Worm (Caenorhabditis elegans): ENCODE results near the gene lips-10.
A peak's percentile ranks its signal among the peaks of the same experiment; 100 is the strongest.
"Not testable (repeated sequence)": the region's sequence is repeated elsewhere in the genome, so short reads cannot be mapped to it uniquely, and the experiment has no call there.

Gene lips-10

ce11 chrII:8419015-8419414 lies 20.0 kb upstream of the lips-10 start:
- no peak for TF ChIP-seq skn-1 (tag; optimal IDR thresholded peaks at IDR 0.05)
- TF ChIP-seq F13H6.1 (tag; optimal IDR thresholded peaks at IDR 0.05), result no peak
- no peak for TF ChIP-seq mbf-1 (tag; optimal IDR thresholded peaks at IDR 0.05)
- TF ChIP-seq unc-62 (GFP tag; optimal IDR thresholded peaks at IDR 0.05), result no peak
- TF ChIP-seq mab-5 (tag; optimal IDR thresholded peaks at IDR 0.05), result peak; percentile 25
- peak; percentile 81 for TF ChIP-seq nhr-12 (tag; optimal IDR thresholded peaks at IDR 0.05)
- TF ChIP-seq nhr-25 (tag; optimal IDR thresholded peaks at IDR 0.05), result peak; percentile 76
- no peak for TF ChIP-seq sma-9 (GFP tag; optimal IDR thresholded peaks at IDR 0.05)
- TF ChIP-seq sma-9 (tag; optimal IDR thresholded peaks at IDR 0.05), result no peak
- no peak for TF ChIP-seq fos-1 (tag; optimal IDR thresholded peaks at IDR 0.05)

DNA sequence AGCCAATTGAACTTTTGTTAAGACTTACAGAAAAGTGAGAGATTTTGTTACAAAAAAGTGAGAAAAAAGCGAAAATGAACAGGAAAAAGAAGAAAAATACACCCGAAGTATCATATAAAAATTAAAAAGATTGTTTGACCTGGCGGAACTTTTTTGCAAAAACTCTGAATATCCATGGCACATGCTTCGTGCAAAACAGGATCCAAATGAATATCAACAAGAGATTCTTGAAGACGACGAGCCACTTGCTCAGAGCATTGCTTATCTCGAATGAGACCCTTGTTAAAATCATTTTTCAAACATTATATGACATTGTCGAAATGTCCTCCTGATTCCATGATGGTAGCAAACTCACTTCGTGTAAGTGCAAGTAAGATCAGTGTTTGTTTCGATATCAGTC lies 19.2 kb upstream of the lips-10 start, which contains the start of gene F14E5.8:
Gene F14E5.8, plus strand, starts transcription at position 301 of the 400 bp plus-strand sequence.
- not testable (repeated sequence) for TF ChIP-seq nhr-21, nhr-129, lin-11 (tag; optimal IDR thresholded peaks at IDR 0.05)

DNA sequence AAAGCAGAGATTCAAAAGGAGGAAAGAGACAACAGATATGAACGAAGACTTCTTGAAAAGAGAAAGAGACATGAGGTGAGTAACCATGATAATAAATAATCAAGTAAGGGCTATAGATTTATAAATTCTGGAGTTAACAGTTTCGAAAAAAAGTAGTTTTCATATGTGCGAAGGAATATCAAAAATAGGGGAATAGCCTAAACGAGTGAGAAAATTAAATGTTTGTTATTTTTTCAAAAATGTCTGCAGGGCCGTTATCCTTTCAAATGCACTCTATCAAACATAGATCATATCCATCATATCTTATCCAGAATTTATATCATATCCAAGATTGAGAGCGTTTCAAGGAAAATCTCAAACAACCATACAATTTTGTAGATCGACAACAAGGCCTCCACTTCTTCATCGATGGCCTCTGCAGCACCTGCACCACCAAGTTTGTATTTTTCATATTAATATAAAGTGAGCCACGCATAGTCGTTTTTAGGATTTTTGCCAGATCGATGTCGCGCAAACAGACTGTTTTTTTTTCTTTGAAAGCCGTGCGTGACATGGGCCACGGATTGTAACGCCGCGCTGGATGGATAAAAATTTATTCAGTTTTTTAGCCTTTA lies 18.1 kb upstream of the lips-10 start:
- TF ChIP-seq nhr-12 (tag; optimal IDR thresholded peaks at IDR 0.05), result peak; percentile 85
- TF ChIP-seq unc-39 (tag; optimal IDR thresholded peaks at IDR 0.05), result no peak
- TF ChIP-seq crh-2 (tag; optimal IDR thresholded peaks at IDR 0.05), result no peak
- TF ChIP-seq nhr-129 (tag; optimal IDR thresholded peaks at IDR 0.05), result no peak
- TF ChIP-seq nhr-25 (tag; optimal IDR thresholded peaks at IDR 0.05), result peak; percentile 85
- TF ChIP-seq dmd-4 (tag; optimal IDR thresholded peaks at IDR 0.05), result no peak

ce11 chrII:8428758-8428946 lies 10.3 kb upstream of the lips-10 start, which contains the start of gene F14E5.2:
Gene F14E5.2 (minus strand): TSS chrII:8428858.
- no peak for TF ChIP-seq skn-1 (tag; optimal IDR thresholded peaks at IDR 0.05)
- no peak for TF ChIP-seq peb-1 (tag; optimal IDR thresholded peaks at IDR 0.05)
- TF ChIP-seq F13H6.1 (tag; optimal IDR thresholded peaks at IDR 0.05), result no peak
- TF ChIP-seq nhr-21 (tag; optimal IDR thresholded peaks at IDR 0.05), result no peak
- no peak for TF ChIP-seq nhr-77 (tag; optimal IDR thresholded peaks at IDR 0.05)
- no peak for TF ChIP-seq sma-3 (GFP tag; optimal IDR thresholded peaks at IDR 0.05)
- no peak for TF ChIP-seq ama-1 (optimal IDR thresholded peaks at IDR 0.05)
- TF ChIP-seq ceh-16 (tag; optimal IDR thresholded peaks at IDR 0.05), result no peak
- no peak for TF ChIP-seq nhr-12 (tag; optimal IDR thresholded peaks at IDR 0.05)
- no peak for TF ChIP-seq gmeb-1 (tag; optimal IDR thresholded peaks at IDR 0.05)
- TF ChIP-seq nhr-6 (tag; optimal IDR thresholded peaks at IDR 0.05), result no peak
- no peak for TF ChIP-seq nhr-129 (tag; optimal IDR thresholded peaks at IDR 0.05)
- TF ChIP-seq egl-27 (tag; optimal IDR thresholded peaks at IDR 0.05), result no peak
- no peak for TF ChIP-seq mbf-1 (tag; optimal IDR thresholded peaks at IDR 0.05)
- no peak for TF ChIP-seq unc-62 (GFP tag; optimal IDR thresholded peaks at IDR 0.05)
- TF ChIP-seq unc-55 (GFP tag; optimal IDR thresholded peaks at IDR 0.05), result no peak
- no peak for TF ChIP-seq R02D3.7 (tag; optimal IDR thresholded peaks at IDR 0.05)

ce11 chrII:8428947-8429919 lies 9.7 kb upstream of the lips-10 start:
- TF ChIP-seq ZK546.5 (tag; optimal IDR thresholded peaks at IDR 0.05) (no peak), unc-39 (tag; optimal IDR thresholded peaks at IDR 0.05) (no peak), lin-13 (GFP tag; optimal IDR thresholded peaks at IDR 0.05) (no peak), ztf-4 (tag; optimal IDR thresholded peaks at IDR 0.05) (no peak), nhr-129 (tag; optimal IDR thresholded peaks at IDR 0.05) (peak; percentile 37), Y55F3AM.14 (GFP tag; optimal IDR thresholded peaks at IDR 0.05) (no peak), fos-1 (tag; optimal IDR thresholded peaks at IDR 0.05) (no peak), dmd-4 (tag; optimal IDR thresholded peaks at IDR 0.05) (no peak), R02D3.7 (tag; optimal IDR thresholded peaks at IDR 0.05) (no peak), nhr-10 (tag; optimal IDR thresholded peaks at IDR 0.05) (no peak), unc-55 (GFP tag; optimal IDR thresholded peaks at IDR 0.05) (peak; percentile 45), snpc-4 (tag; optimal IDR thresholded peaks at IDR 0.05) (no peak), ceh-16 (tag; optimal IDR thresholded peaks at IDR 0.05) (no peak), aly-2 (tag; optimal IDR thresholded peaks at IDR 0.05) (no peak), nhr-237 (tag; optimal IDR thresholded peaks at IDR 0.05) (no peak), F13H6.1 (tag; optimal IDR thresholded peaks at IDR 0.05) (no peak), sma-3 (GFP tag; optimal IDR thresholded peaks at IDR 0.05) (peak; percentile 1), C34F6.9 (tag; optimal IDR thresholded peaks at IDR 0.05) (peak; percentile 26), elt-3 (tag; optimal IDR thresholded peaks at IDR 0.05) (no peak), nhr-77 (tag; optimal IDR thresholded peaks at IDR 0.05) (no peak), egl-27 (tag; optimal IDR thresholded peaks at IDR 0.05) (no peak), crh-2 (tag; optimal IDR thresholded peaks at IDR 0.05) (peak; percentile 39), sma-9 (GFP tag; optimal IDR thresholded peaks at IDR 0.05) (no peak), sma-9 (tag; optimal IDR thresholded peaks at IDR 0.05) (no peak), unc-62 (GFP tag; optimal IDR thresholded peaks at IDR 0.05) (no peak), lin-11 (tag; optimal IDR thresholded peaks at IDR 0.05) (no peak), lsy-2 (tag; optimal IDR thresholded peaks at IDR 0.05) (peak in 1 of 2 experiments; percentile 60), skn-1 (tag; optimal IDR thresholded peaks at IDR 0.05) (no peak), ztf-1 (GFP tag; conservative IDR thresholded peaks at IDR 0.05) (no peak), alr-1 (tag; optimal IDR thresholded peaks at IDR 0.05) (no peak), sem-4 (tag; optimal IDR thresholded peaks at IDR 0.05) (no peak), zag-1 (tag; optimal IDR thresholded peaks at IDR 0.05) (no peak), nhr-25 (tag; optimal IDR thresholded peaks at IDR 0.05) (no peak)
